Worm (Caenorhabditis elegans) whole organism, late embryonic: Measurements from ENCODE around the gene W10G11.3.

Experiments used
- K02D7.2 ChIP-seq: sonication (generic microtip); optimal IDR thresholded peaks from 2 replicates; lab custom pipeline; 2017; ENCODE audit warnings: mild to moderate bottlenecking, missing genetic modification characterization, missing compliant biosample characterization
- T23F11.4 ChIP-seq: fragments of 200-800 bp; sonication (Bioruptor generic); optimal IDR thresholded peaks from 2 replicates; lab custom pipeline; 2018; ENCODE audit warnings: mild to moderate bottlenecking, missing genetic modification characterization, missing compliant biosample characterization
- Y22D7AL.16 ChIP-seq: sonication (generic microtip); optimal IDR thresholded peaks from 2 replicates; lab custom pipeline; 2016; ENCODE audit warnings: missing genetic modification characterization, missing compliant biosample characterization
- ahr-1 ChIP-seq: sonication (generic microtip); optimal IDR thresholded peaks from 2 replicates; lab custom pipeline; 2016; ENCODE audit warnings: missing genetic modification characterization, missing compliant biosample characterization
- ama-1 ChIP-seq: fragments of 150-350 bp; optimal IDR thresholded peaks from 2 replicates; lab custom pipeline; 2014
- ceh-18 ChIP-seq: sonication (generic microtip); optimal IDR thresholded peaks from 2 replicates; lab custom pipeline; 2016; ENCODE audit warnings: missing genetic modification characterization, missing compliant biosample characterization
- ceh-19 ChIP-seq: fragments of 200-800 bp; sonication (Bioruptor generic); optimal IDR thresholded peaks from 2 replicates; lab custom pipeline; 2018; ENCODE audit warnings: mild to moderate bottlenecking, missing genetic modification characterization, missing compliant biosample characterization
- ceh-2 ChIP-seq: sonication (generic microtip); optimal IDR thresholded peaks from 2 replicates; lab custom pipeline; 2016; ENCODE audit warnings: missing genotype, missing genetic modification characterization, missing compliant biosample characterization
- ceh-22 ChIP-seq: sonication (generic microtip); optimal IDR thresholded peaks from 2 replicates; lab custom pipeline; 2017; ENCODE audit warnings: missing biosample characterization, missing genetic modification characterization
- ceh-24 ChIP-seq: sonication (generic microtip); optimal IDR thresholded peaks from 2 replicates; lab custom pipeline; 2016; ENCODE audit warnings: mild to moderate bottlenecking, missing genetic modification characterization, missing compliant biosample characterization
- ceh-30 ChIP-seq: fragments of 150-350 bp; optimal IDR thresholded peaks from 2 replicates; lab custom pipeline; 2014; ENCODE audit warnings: missing biosample characterization, missing genetic modification characterization
- ceh-31 ChIP-seq: sonication (generic microtip); optimal IDR thresholded peaks from 2 replicates; lab custom pipeline; 2016; ENCODE audit warnings: missing genetic modification characterization, missing compliant biosample characterization
- ceh-34 ChIP-seq: sonication (generic microtip); optimal IDR thresholded peaks from 2 replicates; lab custom pipeline; 2016; ENCODE audit warnings: mild to moderate bottlenecking, missing genetic modification characterization, missing compliant biosample characterization
- ceh-9 ChIP-seq: sonication (generic microtip); optimal IDR thresholded peaks from 2 replicates; lab custom pipeline; 2016; ENCODE audit warnings: mild to moderate bottlenecking, missing genetic modification characterization, inconsistent platforms, missing compliant biosample characterization
- che-1 ChIP-seq: sonication (generic microtip); optimal IDR thresholded peaks from 2 replicates; lab custom pipeline; 2016; ENCODE audit warnings: mild to moderate bottlenecking, missing genetic modification characterization, missing compliant biosample characterization
- dve-1 ChIP-seq: sonication (generic microtip); optimal IDR thresholded peaks from 2 replicates; lab custom pipeline; 2017; ENCODE audit warnings: antibody characterized with exemption, mild to moderate bottlenecking, missing genetic modification characterization, missing compliant biosample characterization
- elt-2 ChIP-seq: sonication (generic microtip); optimal IDR thresholded peaks from 2 replicates; lab custom pipeline; 2016; ENCODE audit warnings: missing genetic modification reagents, missing genetic modification characterization, missing compliant biosample characterization
- elt-4 ChIP-seq: sonication (generic microtip); optimal IDR thresholded peaks from 2 replicates; lab custom pipeline; 2016; ENCODE audit warnings: missing genetic modification characterization, missing compliant biosample characterization
- ets-4 ChIP-seq: sonication (generic microtip); optimal IDR thresholded peaks from 2 replicates; lab custom pipeline; 2016; ENCODE audit warnings: missing genetic modification characterization, missing compliant biosample characterization
- eyg-1 ChIP-seq: sonication (generic microtip); optimal IDR thresholded peaks from 2 replicates; lab custom pipeline; 2016; ENCODE audit warnings: missing genotype, missing genetic modification characterization, missing compliant biosample characterization
- fax-1 ChIP-seq: sonication (generic microtip); optimal IDR thresholded peaks from 2 replicates; lab custom pipeline; 2016; ENCODE audit warnings: missing genotype, missing genetic modification characterization, missing compliant biosample characterization
- gmeb-2 ChIP-seq: sonication (generic microtip); optimal IDR thresholded peaks from 2 replicates; lab custom pipeline; 2016; ENCODE audit warnings: missing genetic modification characterization, inconsistent platforms, missing compliant biosample characterization
- hlh-13 ChIP-seq: fragments of 200-800 bp; sonication (Bioruptor generic); optimal IDR thresholded peaks from 2 replicates; lab custom pipeline; 2018; ENCODE audit warnings: mild to moderate bottlenecking, missing genetic modification characterization, missing compliant biosample characterization
- hlh-15 ChIP-seq: sonication (generic microtip); optimal IDR thresholded peaks from 2 replicates; lab custom pipeline; 2016; ENCODE audit warnings: missing genetic modification characterization, missing compliant biosample characterization
- hlh-30 ChIP-seq: sonication (generic microtip); optimal IDR thresholded peaks from 2 replicates; lab custom pipeline; 2017; ENCODE audit warnings: antibody characterized with exemption, missing genetic modification characterization, missing compliant biosample characterization; ENCODE audit not compliant: insufficient read depth
- hlh-6 ChIP-seq: sonication (generic microtip); optimal IDR thresholded peaks from 2 replicates; lab custom pipeline; 2016; ENCODE audit warnings: missing genotype, missing genetic modification characterization, missing compliant biosample characterization
- lin-11 ChIP-seq: fragments of 200-800 bp; sonication (Bioruptor generic); optimal IDR thresholded peaks from 2 replicates; lab custom pipeline; 2018; ENCODE audit warnings: mild to moderate bottlenecking, missing genetic modification characterization, missing compliant biosample characterization
- madf-2 ChIP-seq: sonication (generic microtip); optimal IDR thresholded peaks from 2 replicates; lab custom pipeline; 2017; ENCODE audit warnings: missing genetic modification characterization, missing compliant biosample characterization
- mec-3 ChIP-seq: sonication (generic microtip); optimal IDR thresholded peaks from 2 replicates; lab custom pipeline; 2016; ENCODE audit warnings: borderline replicate concordance, missing genetic modification characterization, missing compliant biosample characterization
- nfya-1 ChIP-seq: sonication (generic microtip); optimal IDR thresholded peaks from 2 replicates; lab custom pipeline; 2017; ENCODE audit warnings: missing genetic modification characterization, mild to moderate bottlenecking, missing compliant biosample characterization, antibody characterized with exemption, moderate library complexity
- nhr-11 ChIP-seq: fragments of 150-350 bp; optimal IDR thresholded peaks from 2 replicates; lab custom pipeline; 2014; ENCODE audit warnings: missing biosample characterization, missing genetic modification characterization
- odd-2 ChIP-seq: sonication (generic microtip); optimal IDR thresholded peaks from 2 replicates; lab custom pipeline; 2017; ENCODE audit warnings: antibody characterized with exemption, mild to moderate bottlenecking, missing genetic modification characterization, missing compliant biosample characterization
- pag-3 ChIP-seq: sonication (generic microtip); optimal IDR thresholded peaks from 2 replicates; lab custom pipeline; 2016; ENCODE audit warnings: missing compliant biosample characterization, missing genetic modification characterization, borderline replicate concordance
- pat-9 ChIP-seq: fragments of 200-800 bp; sonication (Bioruptor generic); optimal IDR thresholded peaks from 2 replicates; lab custom pipeline; 2018; ENCODE audit warnings: mild to moderate bottlenecking, missing genetic modification characterization, moderate library complexity, missing compliant biosample characterization
- pqm-1 ChIP-seq: sonication (generic microtip); optimal IDR thresholded peaks from 2 replicates; lab custom pipeline; 2016; ENCODE audit warnings: missing genetic modification characterization, missing compliant biosample characterization
- pros-1 ChIP-seq: fragments of 150-350 bp; optimal IDR thresholded peaks from 2 replicates; lab custom pipeline; 2014; ENCODE audit warnings: missing biosample characterization, missing genetic modification reagents, missing genetic modification characterization
- rnt-1 ChIP-seq: sonication (generic microtip); optimal IDR thresholded peaks from 2 replicates; lab custom pipeline; 2016; ENCODE audit warnings: missing genetic modification characterization, missing compliant biosample characterization
- sdc-2 ChIP-seq: sonication (generic microtip); optimal IDR thresholded peaks from 2 replicates; lab custom pipeline; 2016; ENCODE audit warnings: missing genotype, missing genetic modification characterization, missing compliant biosample characterization
- sox-2 ChIP-seq: fragments of 200-800 bp; sonication (Bioruptor generic); IDR thresholded peaks from 2 replicates; pipeline ENCODE4 v1.3.6; 2022; ENCODE audit warnings: missing genetic modification reagents, missing genetic modification characterization, missing compliant biosample characterization
- sox-4 ChIP-seq: sonication (generic microtip); optimal IDR thresholded peaks from 2 replicates; lab custom pipeline; 2017; ENCODE audit warnings: mild to moderate bottlenecking, missing genetic modification characterization, inconsistent platforms, missing compliant biosample characterization
- syd-9 ChIP-seq: sonication (generic microtip); optimal IDR thresholded peaks from 2 replicates; lab custom pipeline; 2016; ENCODE audit warnings: mild to moderate bottlenecking, missing genetic modification characterization, moderate library complexity, missing compliant biosample characterization
- tbx-2 ChIP-seq: sonication (generic microtip); optimal IDR thresholded peaks from 2 replicates; lab custom pipeline; 2016; ENCODE audit warnings: missing genetic modification characterization, missing compliant biosample characterization
- unc-3 ChIP-seq, 2 experiments: fragments of 200-800 bp in 1 of 2; sonication (Bioruptor generic) in 1 of 2; sonication (generic microtip) in 1 of 2; conservative IDR thresholded peaks in 1 of 2; optimal IDR thresholded peaks in 1 of 2; 2 replicates each; pipeline versions ENCODE4 v1.3.6 to Lab custom; 2016 to 2022; ENCODE audit warnings: missing compliant biosample characterization in 2 of 2, missing genetic modification characterization in 2 of 2, missing genetic modification reagents in 1 of 2
- unc-42 ChIP-seq: sonication (generic microtip); optimal IDR thresholded peaks from 2 replicates; lab custom pipeline; 2016; ENCODE audit warnings: missing genotype, missing genetic modification characterization, missing compliant biosample characterization
- unc-86 ChIP-seq: sonication (generic microtip); optimal IDR thresholded peaks from 2 replicates; lab custom pipeline; 2016; ENCODE audit warnings: missing genetic modification characterization, missing compliant biosample characterization
- zip-5 ChIP-seq: sonication (generic microtip); optimal IDR thresholded peaks from 2 replicates; lab custom pipeline; 2016; ENCODE audit warnings: missing genetic modification characterization, missing compliant biosample characterization
- ztf-16 ChIP-seq: sonication (generic microtip); optimal IDR thresholded peaks from 2 replicates; lab custom pipeline; 2017; ENCODE audit warnings: missing genetic modification characterization, missing compliant biosample characterization

Gene W10G11.3

DNA sequence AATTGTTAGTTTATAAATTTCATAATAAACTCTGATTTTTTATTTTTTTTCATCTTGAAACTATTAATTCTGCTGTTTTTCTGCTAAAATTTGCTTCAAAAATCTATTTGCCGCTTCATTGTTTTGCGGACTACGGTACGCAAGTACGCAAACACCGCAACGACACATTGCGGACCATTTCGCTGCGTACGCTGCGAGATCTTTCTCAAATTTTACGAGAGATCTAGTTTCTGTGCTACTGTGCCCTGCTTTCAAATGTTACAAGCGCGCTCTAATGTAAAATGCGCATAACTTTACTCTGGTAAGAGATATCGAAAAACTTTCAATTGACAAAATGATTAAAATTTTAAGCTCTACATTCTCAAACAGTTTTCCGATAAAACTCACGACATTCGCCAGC lies 38.8 kb downstream of the W10G11.3 start:
- TF ChIP-seq unc-42 (tag; lab: Kevin White, UChicago) (peak; percentile 27), tbx-2 (peak; percentile 18), nfya-1 (tag; lab: Kevin White, UChicago) (peak; percentile 50), ceh-34 (tag; lab: Kevin White, UChicago) (peak; percentile 81), ceh-18 (tag; lab: Kevin White, UChicago) (peak; percentile 41), sox-2 (GFP tag; lab: Robert Waterston, UW) (peak; percentile 41; the same call in 1 of the 2 replicates), ceh-31 (tag; lab: Kevin White, UChicago) (peak; percentile 13)

DNA sequence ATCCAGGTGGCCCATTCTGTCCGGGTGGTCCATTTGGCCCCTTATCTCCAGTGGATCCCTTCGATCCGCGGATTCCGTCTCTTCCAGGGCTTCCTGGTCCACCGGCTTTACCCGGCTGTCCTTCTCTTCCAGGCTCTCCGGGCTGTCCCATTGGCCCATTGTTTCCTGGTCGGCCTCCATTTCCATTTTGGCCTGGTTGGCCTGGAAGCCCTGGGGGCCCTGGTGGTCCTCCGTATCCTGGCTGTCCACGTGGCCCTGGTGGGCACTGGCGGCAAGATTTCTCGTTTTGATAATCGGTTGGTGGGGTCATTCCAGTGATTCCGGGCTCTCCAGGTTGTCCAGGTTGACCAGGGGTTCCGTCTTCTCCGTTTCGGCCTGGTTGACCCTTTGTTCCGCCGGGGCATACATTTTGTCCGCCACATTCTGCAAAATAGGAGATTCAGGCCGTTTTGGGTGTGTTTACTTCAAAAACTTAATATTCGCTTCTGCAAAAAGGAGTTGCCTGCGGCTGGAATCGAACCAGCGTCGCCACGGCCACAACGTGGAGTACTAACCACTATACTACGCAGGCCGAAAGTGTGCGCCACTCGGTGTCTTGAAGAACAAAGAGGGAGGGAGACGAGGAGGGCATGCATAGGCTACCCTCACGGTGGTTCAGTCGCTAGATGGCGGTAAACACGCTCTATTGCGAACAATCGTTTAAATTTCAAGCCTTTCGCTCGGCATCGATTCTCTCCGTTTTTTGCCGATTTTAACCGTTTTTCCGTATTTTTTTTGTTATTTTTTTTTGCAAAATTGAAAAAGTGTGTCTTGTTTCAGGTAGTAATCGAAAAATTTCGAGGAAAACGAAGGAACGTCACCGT lies 41.1 kb downstream of the W10G11.3 start, which contains the start of gene W09G10.9:
W09G10.9 (plus strand) TSS at position 813 of the 863 bp plus-strand sequence.
- TF ChIP-seq unc-42 (tag; lab: Kevin White, UChicago) (no peak), pros-1 (no peak), ceh-34 (tag; lab: Kevin White, UChicago) (peak; percentile 62), ceh-24 (tag; lab: Kevin White, UChicago) (no peak), sox-4 (tag; lab: Kevin White, UChicago) (peak; percentile 80), K02D7.2 (peak; percentile 56), ztf-16 (tag; lab: Kevin White, UChicago) (peak; percentile 57), T23F11.4 (GFP tag; lab: Kevin White, UChicago) (peak; percentile 56), syd-9 (no peak), ceh-9 (tag; lab: Kevin White, UChicago) (peak; percentile 6), eyg-1 (tag; lab: Kevin White, UChicago) (peak; percentile 49), odd-2 (tag; lab: Kevin White, UChicago) (no peak), ceh-31 (tag; lab: Kevin White, UChicago) (peak; percentile 39), hlh-13 (peak; percentile 54), ets-4 (no peak), unc-3 (GFP tag; conservative IDR thresholded peaks at IDR 0.05; lab: Robert Waterston, UW) (peak; percentile 90), unc-3 (tag; optimal IDR thresholded peaks at IDR 0.05; lab: Kevin White, UChicago) (peak; percentile 71), ceh-18 (tag; lab: Kevin White, UChicago) (peak; percentile 73), ceh-19 (GFP tag; lab: Kevin White, UChicago) (peak; percentile 77), rnt-1 (peak; percentile 63), ama-1 (lab: Kevin White, UChicago) (no peak), ceh-22 (peak; percentile 59), ahr-1 (tag; lab: Kevin White, UChicago) (peak; percentile 46), unc-86 (tag; lab: Kevin White, UChicago) (peak; percentile 75), nhr-11 (tag; lab: Kevin White, UChicago) (no peak), fax-1 (tag; lab: Kevin White, UChicago) (peak; percentile 65), pag-3 (no peak), tbx-2 (peak; percentile 80), pqm-1 (no peak), ceh-2 (tag; lab: Kevin White, UChicago) (peak; percentile 50), hlh-6 (tag; lab: Kevin White, UChicago) (peak; percentile 77), Y22D7AL.16 (tag; lab: Kevin White, UChicago) (peak; percentile 55), ceh-30 (no peak), madf-2 (tag; lab: Kevin White, UChicago) (peak; percentile 76), lin-11 (tag; lab: Kevin White, UChicago) (peak; percentile 79), gmeb-2 (tag; lab: Kevin White, UChicago) (peak; percentile 60), sdc-2 (peak; percentile 48), elt-4 (tag; lab: Kevin White, UChicago) (no peak), hlh-15 (tag; lab: Kevin White, UChicago) (peak; percentile 49), elt-2 (tag; lab: Kevin White, UChicago) (peak; percentile 84), zip-5 (tag; lab: Kevin White, UChicago) (peak; percentile 51), mec-3 (tag; lab: Kevin White, UChicago) (no peak), pat-9 (tag; lab: Kevin White, UChicago) (peak; percentile 73), sox-2 (GFP tag; lab: Robert Waterston, UW) (peak; percentile 88), hlh-30 (peak; percentile 5), dve-1 (peak; percentile 12), che-1 (tag; lab: Kevin White, UChicago) (peak; percentile 74)
